Worm (Caenorhabditis elegans): ENCODE measurements around the gene nhr-212.

DNA sequence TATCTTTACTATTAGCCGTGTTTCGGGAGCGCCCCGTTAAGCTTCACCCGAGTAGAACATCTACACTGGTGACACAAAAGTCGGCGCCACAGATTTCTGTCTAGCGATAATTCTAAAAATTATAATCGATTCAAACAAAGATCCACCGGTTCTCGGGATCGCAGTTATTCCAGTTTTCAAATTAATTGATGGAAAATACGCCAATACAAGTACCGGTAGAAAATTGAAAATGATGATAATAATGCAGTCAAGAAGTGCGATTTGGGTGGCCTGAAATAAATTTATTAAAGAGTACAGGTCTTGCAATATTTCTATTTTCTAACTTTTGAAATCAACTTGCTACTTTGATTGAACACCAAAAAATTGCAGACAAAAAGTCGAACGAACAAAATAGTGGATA, 17.1 kb upstream of the nhr-212 start:
- TF ChIP-seq ceh-82 (tag; optimal IDR thresholded peaks at IDR 0.05) = no peak
- TF ChIP-seq ztf-4 (tag; optimal IDR thresholded peaks at IDR 0.05) = no peak
- no peak for TF ChIP-seq tbx-2 (tag; optimal IDR thresholded peaks at IDR 0.05)
- no peak for TF ChIP-seq zag-1 (tag; optimal IDR thresholded peaks at IDR 0.05)

Measured in whole organism, L1 larva.